In the genomic region with DNA sequence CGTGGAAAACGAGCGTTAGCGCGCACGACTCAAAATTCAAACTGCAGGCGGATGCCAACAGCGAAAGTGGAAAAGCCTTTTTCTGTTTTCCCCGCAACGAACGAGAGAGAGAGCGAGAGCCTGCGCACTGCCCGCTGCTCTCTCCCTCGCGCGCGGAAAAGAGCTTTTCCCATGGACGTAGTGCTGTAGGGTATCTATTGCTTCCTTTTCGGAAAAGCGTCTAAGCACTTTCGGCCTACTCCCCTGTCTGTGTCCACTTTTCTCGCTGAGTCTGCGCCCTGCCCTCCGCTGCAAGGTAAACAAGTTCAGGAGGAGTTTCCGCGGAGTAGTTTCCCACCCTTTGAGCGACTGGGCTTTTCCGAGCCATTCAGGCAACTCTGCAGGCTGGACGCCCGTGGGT, we compare ENCODE assay signal across 1 fruit fly cellular context.
A peak's percentile ranks its signal among the peaks of the same experiment; 100 is the strongest.
TF ChIP-seq lines count a peak whose summit lies in the region.

A gene (minus strand): TSS at position 47 of the 400 bp plus-strand sequence.

TF ChIP-seq in whole organism, embryonic, 481 proteins besides CTCF, POLR2A, EP300 and RAD21 (continued from another document):
- TF ChIP-seq twi (tag; optimal IDR thresholded peaks at IDR 0.05; lab: Kevin White, UChicago) (no peak), sens (GFP tag; lab: Kevin White, UChicago) (peak; percentile 83), sug (tag; optimal IDR thresholded peaks at IDR 0.05; lab: Kevin White, UChicago) (peak; percentile 5), Hmr (GFP tag; optimal IDR thresholded peaks at IDR 0.05; lab: Kevin White, UChicago) (peak; percentile 80), CG13624 (GFP tag; optimal IDR thresholded peaks at IDR 0.05; lab: Kevin White, UChicago) (peak; percentile 75), Nf-YC (tag; optimal IDR thresholded peaks at IDR 0.05; lab: Kevin White, UChicago) (peak; percentile 39), CG15514 (GFP tag; optimal IDR thresholded peaks at IDR 0.05; lab: Kevin White, UChicago) (peak; percentile 81), CG4820 (GFP tag; optimal IDR thresholded peaks at IDR 0.05; lab: Kevin White, UChicago) (peak; percentile 22), CG14710 (tag; optimal IDR thresholded peaks at IDR 0.05; lab: Kevin White, UChicago) (no peak), Ptx1 (GFP tag; IDR thresholded peaks at IDR 0.05; lab: Robert Waterston, UW) (peak; percentile 57), exex (tag; optimal IDR thresholded peaks at IDR 0.05; lab: Kevin White, UChicago) (peak; percentile 6), rib (GFP tag; IDR thresholded peaks at IDR 0.05; lab: Robert Waterston, UW) (peak; percentile 51; the same call in 1 of the 2 replicates), gcm (GFP tag; optimal IDR thresholded peaks at IDR 0.05; lab: Kevin White, UChicago) (no peak), Spps (tag; optimal IDR thresholded peaks at IDR 0.05; lab: Kevin White, UChicago) (no peak), CG6689 (GFP tag; IDR thresholded peaks at IDR 0.05; lab: Robert Waterston, UW) (0 out of 2 replicates have a peak, but pooled peaks have one; percentile 30), CG3995 (GFP tag; optimal IDR thresholded peaks at IDR 0.05; lab: Kevin White, UChicago) (no peak), CG10321 (GFP tag; IDR thresholded peaks at IDR 0.05; lab: Robert Waterston, UW) (no peak), CG11695 (GFP tag; IDR thresholded peaks at IDR 0.05; lab: Robert Waterston, UW) (peak; percentile 48; the same call in 1 of the 3 replicates), crp (GFP tag; optimal IDR thresholded peaks at IDR 0.05; lab: Kevin White, UChicago) (no peak), stwl (tag; optimal IDR thresholded peaks at IDR 0.05; lab: Kevin White, UChicago) (no peak), Xbp1 (GFP tag; optimal IDR thresholded peaks at IDR 0.05; lab: Kevin White, UChicago) (peak; percentile 61), BtbVII (GFP tag; optimal IDR thresholded peaks at IDR 0.05; lab: Kevin White, UChicago) (peak; percentile 36), CG11696 (GFP tag; IDR thresholded peaks at IDR 0.05; lab: Robert Waterston, UW) (no peak), CG17802 (tag; optimal IDR thresholded peaks at IDR 0.05; lab: Kevin White, UChicago) (no peak), CG4424 (GFP tag; optimal IDR thresholded peaks at IDR 0.05; lab: Kevin White, UChicago) (peak; percentile 51), aop (GFP tag; IDR thresholded peaks at IDR 0.05; lab: Robert Waterston, UW) (no peak), chn (GFP tag; optimal IDR thresholded peaks at IDR 0.05; lab: Kevin White, UChicago) (peak; percentile 18), CG1024 (GFP tag; IDR thresholded peaks at IDR 0.05; lab: Robert Waterston, UW) (no peak; the same call in 1 of the 2 replicates), Fer1 (GFP tag; optimal IDR thresholded peaks at IDR 0.05; lab: Kevin White, UChicago) (peak; percentile 86), HmgZ (tag; optimal IDR thresholded peaks at IDR 0.05; lab: Kevin White, UChicago) (peak; percentile 38), zfh2 (GFP tag; optimal IDR thresholded peaks at IDR 0.05; lab: Kevin White, UChicago) (peak; percentile 71), sisA (GFP tag; IDR thresholded peaks at IDR 0.05; lab: Robert Waterston, UW) (peak; percentile 48), kni (GFP tag; optimal IDR thresholded peaks at IDR 0.05; lab: Kevin White, UChicago) (peak; percentile 0), ranshi (GFP tag; IDR thresholded peaks at IDR 0.05; lab: Robert Waterston, UW) (peak; percentile 72), Sox102F (GFP tag; optimal IDR thresholded peaks at IDR 0.05; lab: Kevin White, UChicago) (no peak), bbx (GFP tag; IDR thresholded peaks at IDR 0.05; lab: Robert Waterston, UW; ENCODE audit: partially characterized antibody) (no peak), H15 (GFP tag; IDR thresholded peaks at IDR 0.05; lab: Robert Waterston, UW) (peak; percentile 41; the same call in 1 of the 3 replicates), CG14014 (GFP tag; IDR thresholded peaks at IDR 0.05; lab: Robert Waterston, UW) (peak; percentile 70), YL-1 (GFP tag; optimal IDR thresholded peaks at IDR 0.05; lab: Kevin White, UChicago) (no peak), Doc2 (GFP tag; IDR thresholded peaks at IDR 0.05; lab: Robert Waterston, UW) (no peak), CG8478 (optimal IDR thresholded peaks at IDR 0.05; lab: Kevin White, UChicago) (no peak), CG15479 (GFP tag; optimal IDR thresholded peaks at IDR 0.05; lab: Kevin White, UChicago) (no peak), CG13775 (GFP tag; optimal IDR thresholded peaks at IDR 0.05; lab: Kevin White, UChicago) (peak; percentile 9), CG34224 (GFP tag; IDR thresholded peaks at IDR 0.05; lab: Robert Waterston, UW; ENCODE audit: partially characterized antibody) (no peak), scrt (GFP tag; optimal IDR thresholded peaks at IDR 0.05; lab: Kevin White, UChicago) (peak; percentile 31), az2 (GFP tag; optimal IDR thresholded peaks at IDR 0.05; lab: Kevin White, UChicago) (peak; percentile 56), CG12942 (GFP tag; optimal IDR thresholded peaks at IDR 0.05; lab: Kevin White, UChicago) (peak; percentile 15), CG7357 (GFP tag; IDR thresholded peaks at IDR 0.05; lab: Robert Waterston, UW) (0 out of 3 replicates have a peak, but pooled peaks have one; percentile 43), CG9437 (GFP tag; optimal IDR thresholded peaks at IDR 0.05; lab: Kevin White, UChicago) (no peak), CG10565 (GFP tag; optimal IDR thresholded peaks at IDR 0.05; lab: Kevin White, UChicago) (no peak), CG18764 (GFP tag; optimal IDR thresholded peaks at IDR 0.05; lab: Kevin White, UChicago) (peak; percentile 33), Dip3 (GFP tag; optimal IDR thresholded peaks at IDR 0.05; lab: Kevin White, UChicago) (peak; percentile 41), Atf6 (GFP tag; IDR thresholded peaks at IDR 0.05; lab: Robert Waterston, UW) (peak; percentile 66), CG17385 (GFP tag; optimal IDR thresholded peaks at IDR 0.05; lab: Kevin White, UChicago) (peak; percentile 27), CG10543 (GFP tag; optimal IDR thresholded peaks at IDR 0.05; lab: Kevin White, UChicago) (peak; percentile 60), HHEX (GFP tag; optimal IDR thresholded peaks at IDR 0.05; lab: Kevin White, UChicago) (peak; percentile 53), CG8281 (tag; optimal IDR thresholded peaks at IDR 0.05; lab: Kevin White, UChicago) (no peak), dmrt99B (tag; optimal IDR thresholded peaks at IDR 0.05; lab: Kevin White, UChicago) (peak; percentile 48), dysf (GFP tag; IDR thresholded peaks at IDR 0.05; lab: Robert Waterston, UW) (peak; percentile 82), CG15601 (tag; optimal IDR thresholded peaks at IDR 0.05; lab: Kevin White, UChicago) (no peak), CG6272 (GFP tag; IDR thresholded peaks at IDR 0.05; lab: Robert Waterston, UW) (peak; percentile 60; the same call in 1 of the 2 replicates), CG3281 (GFP tag; optimal IDR thresholded peaks at IDR 0.05; lab: Kevin White, UChicago) (peak; percentile 66), unc-4 (GFP tag; IDR thresholded peaks at IDR 0.05; lab: Robert Waterston, UW; ENCODE audit: partially characterized antibody) (no peak), Bteb2 (GFP tag; optimal IDR thresholded peaks at IDR 0.05; lab: Kevin White, UChicago) (peak; percentile 20), B-H1 (GFP tag; IDR thresholded peaks at IDR 0.05; lab: Robert Waterston, UW) (peak; percentile 49; the same call in 2 of the 3 replicates), pum (GFP tag; optimal IDR thresholded peaks at IDR 0.05; lab: Kevin White, UChicago) (peak; percentile 52), cas (GFP tag; IDR thresholded peaks at IDR 0.05; lab: Robert Waterston, UW) (peak; percentile 70; the same call in 1 of the 2 replicates), CG13894 (tag; optimal IDR thresholded peaks at IDR 0.05; lab: Kevin White, UChicago) (peak; percentile 75), CG17829 (tag; optimal IDR thresholded peaks at IDR 0.05; lab: Kevin White, UChicago) (peak; percentile 35), sc (optimal IDR thresholded peaks at IDR 0.05; lab: Kevin White, UChicago) (no peak), sc (GFP tag; optimal IDR thresholded peaks at IDR 0.05; lab: Kevin White, UChicago) (no peak), CG31224 (GFP tag; IDR thresholded peaks at IDR 0.05; lab: Robert Waterston, UW) (0 out of 2 replicates have a peak, but pooled peaks have one; percentile 33), Mrtf (GFP tag; IDR thresholded peaks at IDR 0.05; lab: Robert Waterston, UW) (peak; percentile 79), chif (GFP tag; optimal IDR thresholded peaks at IDR 0.05; lab: Kevin White, UChicago) (peak in 1 of 2 experiments; percentile 17), CG8089 (GFP tag; optimal IDR thresholded peaks at IDR 0.05; lab: Kevin White, UChicago) (no peak), hth (optimal IDR thresholded peaks at IDR 0.05; lab: Kevin White, UChicago) (no peak), Usf (GFP tag; optimal IDR thresholded peaks at IDR 0.05; lab: Kevin White, UChicago) (peak; percentile 10), CG6854 (GFP tag; optimal IDR thresholded peaks at IDR 0.05; lab: Kevin White, UChicago) (no peak), CG7987 (GFP tag; optimal IDR thresholded peaks at IDR 0.05; lab: Kevin White, UChicago) (peak; percentile 50), hb (GFP tag; IDR thresholded peaks at IDR 0.05; lab: Robert Waterston, UW; ENCODE audit: partially characterized antibody) (no peak), HLH54F (GFP tag; optimal IDR thresholded peaks at IDR 0.05; lab: Kevin White, UChicago) (peak; percentile 54), CG4282 (GFP tag; optimal IDR thresholded peaks at IDR 0.05; lab: Kevin White, UChicago) (no peak), Stat92E (GFP tag; optimal IDR thresholded peaks at IDR 0.05; lab: Kevin White, UChicago) (no peak), p53 (GFP tag; optimal IDR thresholded peaks at IDR 0.05; lab: Kevin White, UChicago) (peak; percentile 6), kah (GFP tag; optimal IDR thresholded peaks at IDR 0.05; lab: Kevin White, UChicago) (no peak), D19A (tag; optimal IDR thresholded peaks at IDR 0.05; lab: Kevin White, UChicago) (peak; percentile 19), sr (GFP tag; IDR thresholded peaks at IDR 0.05; lab: Robert Waterston, UW) (0 out of 3 replicates have a peak, but pooled peaks have one; percentile 55), CG2712 (tag; optimal IDR thresholded peaks at IDR 0.05; lab: Kevin White, UChicago) (peak; percentile 34), Pdp1 (GFP tag; optimal IDR thresholded peaks at IDR 0.05; lab: Kevin White, UChicago) (peak; percentile 31 to 53), br (optimal IDR thresholded peaks at IDR 0.05; lab: Kevin White, UChicago) (no peak), gcm2 (GFP tag; optimal IDR thresholded peaks at IDR 0.05; lab: Kevin White, UChicago) (peak; percentile 5), abd-A (tag; optimal IDR thresholded peaks at IDR 0.05; lab: Kevin White, UChicago) (no peak), CG8290 (GFP tag; optimal IDR thresholded peaks at IDR 0.05; lab: Kevin White, UChicago) (no peak), CG8290 (tag; optimal IDR thresholded peaks at IDR 0.05; lab: Kevin White, UChicago) (peak in 1 of 2 experiments; percentile 92), CG16813 (GFP tag; IDR thresholded peaks at IDR 0.05; lab: Robert Waterston, UW; ENCODE audit: partially characterized antibody) (no peak), fu2 (GFP tag; optimal IDR thresholded peaks at IDR 0.05; lab: Kevin White, UChicago) (peak; percentile 54), ac (GFP tag; optimal IDR thresholded peaks at IDR 0.05; lab: Kevin White, UChicago) (no peak), Taf1 (GFP tag; IDR thresholded peaks at IDR 0.05; lab: Robert Waterston, UW) (peak; percentile 30; the same call in 1 of the 2 replicates), Oli (tag; optimal IDR thresholded peaks at IDR 0.05; lab: Kevin White, UChicago) (peak; percentile 1), toy (GFP tag; IDR thresholded peaks at IDR 0.05; lab: Robert Waterston, UW) (peak; percentile 55; the same call in 1 of the 2 replicates), CG6813 (GFP tag; optimal IDR thresholded peaks at IDR 0.05; lab: Kevin White, UChicago) (peak; percentile 50), CG6175 (GFP tag; IDR thresholded peaks at IDR 0.05; lab: Robert Waterston, UW) (peak; percentile 66; the same call in 1 of the 3 replicates), Dfd (GFP tag; optimal IDR thresholded peaks at IDR 0.05; lab: Kevin White, UChicago) (no peak), ci (GFP tag; IDR thresholded peaks at IDR 0.05; lab: Robert Waterston, UW) (peak; percentile 79; the same call in 2 of the 3 replicates), pros (GFP tag; optimal IDR thresholded peaks at IDR 0.05; lab: Kevin White, UChicago) (no peak), lilli (GFP tag; optimal IDR thresholded peaks at IDR 0.05; lab: Kevin White, UChicago) (peak; percentile 73), tx (GFP tag; optimal IDR thresholded peaks at IDR 0.05; lab: Kevin White, UChicago) (peak; percentile 62), eve (GFP tag; optimal IDR thresholded peaks at IDR 0.05; lab: Kevin White, UChicago) (no peak), dan (GFP tag; IDR thresholded peaks at IDR 0.05; lab: Robert Waterston, UW) (no peak; the same call in 1 of the 2 replicates), CG8944 (GFP tag; optimal IDR thresholded peaks at IDR 0.05; lab: Kevin White, UChicago) (peak; percentile 61), Awh (GFP tag; IDR thresholded peaks at IDR 0.05; lab: Robert Waterston, UW) (peak; percentile 55), ftz-f1 (GFP tag; optimal IDR thresholded peaks at IDR 0.05; lab: Kevin White, UChicago) (peak; percentile 44), CG2199 (GFP tag; IDR thresholded peaks at IDR 0.05; lab: Robert Waterston, UW) (0 out of 3 replicates have a peak, but pooled peaks have one; percentile 39), fru (optimal IDR thresholded peaks at IDR 0.05; lab: Kevin White, UChicago) (no peak), Med (GFP tag; lab: Kevin White, UChicago) (peak; percentile 95), ems (GFP tag; optimal IDR thresholded peaks at IDR 0.05; lab: Kevin White, UChicago) (peak; percentile 74), Ets65A (GFP tag; lab: Kevin White, UChicago) (peak; percentile 92), ab (GFP tag; optimal IDR thresholded peaks at IDR 0.05; lab: Kevin White, UChicago) (no peak), CG12071 (GFP tag; optimal IDR thresholded peaks at IDR 0.05; lab: Kevin White, UChicago) (peak; percentile 69), CG1792 (GFP tag; optimal IDR thresholded peaks at IDR 0.05; lab: Kevin White, UChicago) (peak; percentile 59), CG16779 (GFP tag; IDR thresholded peaks at IDR 0.05; lab: Robert Waterston, UW) (peak; percentile 70; the same call in 1 of the 2 replicates), CG1647 (GFP tag; optimal IDR thresholded peaks at IDR 0.05; lab: Kevin White, UChicago) (peak; percentile 4)
TF ChIP-seq in whole organism, embryonic: peak in this region for 257.
